Worm (Caenorhabditis elegans) whole organism, mixed stage, embryonic: Measurements from ENCODE around the gene F59E12.17.

ENCODE experiments used
- ceh-43 ChIP-seq: fragments of 200-800 bp; sonication (Bioruptor generic); optimal IDR thresholded peaks from 2 replicates; lab custom pipeline; 2018; ENCODE audit warnings: mild to moderate bottlenecking, missing genetic modification characterization, moderate library complexity, missing compliant biosample characterization
- ceh-83 ChIP-seq: fragments of 200-800 bp; sonication (Bioruptor generic); optimal IDR thresholded peaks from 2 replicates; lab custom pipeline; 2018; ENCODE audit warnings: mild to moderate bottlenecking, missing genetic modification characterization, missing compliant biosample characterization
- ces-1 ChIP-seq: fragments of 150-350 bp; optimal IDR thresholded peaks from 2 replicates; lab custom pipeline; 2014; ENCODE audit warnings: missing biosample characterization, missing genetic modification reagents, missing genetic modification characterization
- elt-1 ChIP-seq: sonication (generic microtip); optimal IDR thresholded peaks from 2 replicates; lab custom pipeline; 2017; ENCODE audit warnings: missing genetic modification characterization, mild to moderate bottlenecking, missing compliant biosample characterization, antibody characterized with exemption, moderate library complexity, borderline replicate concordance; ENCODE audit not compliant: insufficient read depth
- hlh-1 ChIP-seq: fragments of 150-350 bp; optimal IDR thresholded peaks from 2 replicates; lab custom pipeline; 2014; ENCODE audit warnings: missing biosample characterization, missing genetic modification reagents, missing genetic modification characterization
- lin-13 ChIP-seq: fragments of 150-350 bp; optimal IDR thresholded peaks from 2 replicates; lab custom pipeline; 2014; ENCODE audit warnings: missing biosample characterization, missing genetic modification characterization
- nhr-2 ChIP-seq: fragments of 150-350 bp; optimal IDR thresholded peaks from 2 replicates; lab custom pipeline; 2014; ENCODE audit warnings: missing biosample characterization, missing genetic modification characterization
- nhr-237 ChIP-seq: fragments of 150-350 bp; optimal IDR thresholded peaks from 2 replicates; lab custom pipeline; 2014; ENCODE audit warnings: missing biosample characterization, missing genetic modification characterization
- nhr-28 ChIP-seq: fragments of 150-350 bp; optimal IDR thresholded peaks from 2 replicates; lab custom pipeline; 2014; ENCODE audit warnings: missing biosample characterization, missing genetic modification characterization
- snpc-4 ChIP-seq: fragments of 150-350 bp; optimal IDR thresholded peaks from 2 replicates; lab custom pipeline; 2014; ENCODE audit warnings: missing biosample characterization, missing genetic modification characterization
- unc-62 ChIP-seq: fragments of 150-350 bp; optimal IDR thresholded peaks from 2 replicates; lab custom pipeline; 2014; ENCODE audit warnings: missing biosample characterization, missing genetic modification reagents, missing genetic modification characterization

- TF ChIP-seq snpc-4 (tag; lab: Kevin White, UChicago) (no peak), nhr-237 (no peak), lin-13 (tag; lab: Kevin White, UChicago) (no peak), nhr-2 (tag; lab: Kevin White, UChicago) (no peak), unc-62 (no peak), ceh-83 (GFP tag; lab: Kevin White, UChicago) (no peak), ces-1 (no peak), hlh-1 (tag; lab: Kevin White, UChicago) (no peak), nhr-28 (tag; lab: Kevin White, UChicago) (no peak), ceh-43 (no peak), elt-1 (tag; lab: Kevin White, UChicago) (no peak)
Measured at ce11 chrII:5638059-5638458, 11.2 kb downstream of the F59E12.17 start, which contains the start of gene F59E12.3.
